Worm (Caenorhabditis elegans) whole organism, young adult: ENCODE results near the gene F25A2.1.

Experiments used
- F33H1.4 ChIP-seq: fragments of 200-800 bp; sonication (Bioruptor generic); IDR thresholded peaks from 2 replicates; pipeline ENCODE4 v1.3.6; 2022; ENCODE audit warnings: missing genetic modification reagents, missing genetic modification characterization, missing compliant biosample characterization
- F49E8.2 ChIP-seq: sonication (generic microtip); optimal IDR thresholded peaks from 3 replicates; lab custom pipeline; 2017; ENCODE audit warnings: missing genetic modification characterization, mild to moderate bottlenecking, missing compliant biosample characterization, antibody characterized with exemption, moderate library complexity; ENCODE audit not compliant: insufficient read depth
- K11D2.4 ChIP-seq: fragments of 200-800 bp; sonication (Bioruptor generic); IDR thresholded peaks from 2 replicates; pipeline ENCODE4 v1.3.6; 2022; ENCODE audit warnings: missing genetic modification reagents, missing genetic modification characterization, missing compliant biosample characterization
- K12H6.12 ChIP-seq: fragments of 200-800 bp; sonication (Bioruptor generic); optimal IDR thresholded peaks from 2 replicates; lab custom pipeline; 2018; ENCODE audit warnings: mild to moderate bottlenecking, missing genetic modification characterization, missing compliant biosample characterization
- T07F8.4 ChIP-seq: sonication (generic microtip); optimal IDR thresholded peaks from 2 replicates; lab custom pipeline; 2016; ENCODE audit warnings: mild to moderate bottlenecking, missing genetic modification characterization, moderate library complexity, missing compliant biosample characterization
- T26A5.8 ChIP-seq: sonication (generic microtip); optimal IDR thresholded peaks from 2 replicates; lab custom pipeline; 2016; ENCODE audit warnings: missing genetic modification characterization, missing compliant biosample characterization
- Y53F4B.3 ChIP-seq: fragments of 200-800 bp; sonication (Bioruptor generic); IDR thresholded peaks from 2 replicates; pipeline ENCODE4 v1.3.6; 2022; ENCODE audit warnings: missing genetic modification reagents, missing genetic modification characterization, missing compliant biosample characterization
- Y79H2A.3 ChIP-seq: fragments of 200-800 bp; sonication (Bioruptor generic); conservative IDR thresholded peaks from 2 replicates; pipeline ENCODE4 v1.3.6; 2022; ENCODE audit warnings: missing genetic modification reagents, missing genetic modification characterization, missing compliant biosample characterization
- Y95B8A.8 ChIP-seq: fragments of 200-800 bp; sonication (Bioruptor generic); IDR thresholded peaks from 2 replicates; pipeline ENCODE4 v1.3.6; 2022; ENCODE audit warnings: missing genetic modification reagents, missing genetic modification characterization, missing compliant biosample characterization
- aptf-2 ChIP-seq: fragments of 200-800 bp; sonication (Bioruptor generic); conservative IDR thresholded peaks from 2 replicates; pipeline ENCODE4 v1.3.6; 2022; ENCODE audit warnings: missing genetic modification reagents, missing genetic modification characterization, missing compliant biosample characterization
- attf-3 ChIP-seq: fragments of 200-800 bp; sonication (Bioruptor generic); conservative IDR thresholded peaks from 2 replicates; pipeline ENCODE4 v1.3.6; 2022; ENCODE audit warnings: missing genetic modification reagents, missing genetic modification characterization, missing compliant biosample characterization
- attf-5 ChIP-seq: fragments of 200-800 bp; sonication (Bioruptor generic); optimal IDR thresholded peaks from 2 replicates; lab custom pipeline; 2018; ENCODE audit warnings: mild to moderate bottlenecking, missing genetic modification characterization, missing compliant biosample characterization
- attf-6 ChIP-seq: fragments of 200-800 bp; sonication (Bioruptor generic); IDR thresholded peaks from 2 replicates; pipeline ENCODE4 v1.3.6; 2022; ENCODE audit warnings: missing genetic modification reagents, missing genetic modification characterization, missing compliant biosample characterization
- bed-2 ChIP-seq: fragments of 200-800 bp; sonication (Bioruptor generic); IDR thresholded peaks from 2 replicates; pipeline ENCODE4 v1.3.6; 2022; ENCODE audit warnings: missing genetic modification reagents, missing genetic modification characterization, missing compliant biosample characterization
- cebp-2 ChIP-seq: fragments of 200-800 bp; sonication (Bioruptor generic); IDR thresholded peaks from 2 replicates; pipeline ENCODE4 v1.3.6; 2022; ENCODE audit warnings: missing genetic modification characterization, missing compliant biosample characterization
- ceh-91 ChIP-seq: fragments of 200-800 bp; sonication (Bioruptor generic); IDR thresholded peaks from 2 replicates; pipeline ENCODE4 v1.3.6; 2022; ENCODE audit warnings: missing genetic modification reagents, missing genetic modification characterization, missing compliant biosample characterization
- dpl-1 ChIP-seq: fragments of 150-350 bp; optimal IDR thresholded peaks from 2 replicates; lab custom pipeline; 2014; ENCODE audit warnings: missing biosample characterization, missing genetic modification reagents, missing genetic modification characterization
- efl-1 ChIP-seq: fragments of 150-350 bp; optimal IDR thresholded peaks from 2 replicates; lab custom pipeline; 2014; ENCODE audit warnings: missing biosample characterization, missing genetic modification reagents, missing genetic modification characterization
- egl-18 ChIP-seq: fragments of 200-800 bp; sonication (Bioruptor generic); IDR thresholded peaks from 2 replicates; pipeline ENCODE4 v1.3.6; 2022; ENCODE audit warnings: missing genetic modification reagents, missing genetic modification characterization, missing compliant biosample characterization
- egrh-3 ChIP-seq: fragments of 200-800 bp; sonication (Bioruptor generic); IDR thresholded peaks from 2 replicates; pipeline ENCODE4 v1.3.6; 2022; ENCODE audit warnings: missing genetic modification reagents, missing genetic modification characterization, missing compliant biosample characterization
- ets-4 ChIP-seq: fragments of 200-800 bp; sonication (Bioruptor generic); optimal IDR thresholded peaks from 2 replicates; lab custom pipeline; 2018; ENCODE audit warnings: mild to moderate bottlenecking, missing genetic modification characterization, missing compliant biosample characterization
- hlh-26 ChIP-seq: fragments of 200-800 bp; sonication (Bioruptor generic); conservative IDR thresholded peaks from 2 replicates; pipeline ENCODE4 v1.3.6; 2022; ENCODE audit warnings: missing genetic modification reagents, missing genetic modification characterization, missing compliant biosample characterization
- hmg-1.2 ChIP-seq: fragments of 200-800 bp; sonication (Bioruptor generic); IDR thresholded peaks from 2 replicates; pipeline ENCODE4 v1.3.6; 2022; ENCODE audit warnings: missing genetic modification reagents, missing genetic modification characterization, missing compliant biosample characterization
- hmg-20 ChIP-seq: fragments of 200-800 bp; sonication (Bioruptor generic); IDR thresholded peaks from 2 replicates; pipeline ENCODE4 v1.3.6; 2022; ENCODE audit warnings: missing genetic modification reagents, missing genetic modification characterization, missing compliant biosample characterization
- let-526 ChIP-seq: fragments of 200-800 bp; sonication (Bioruptor generic); IDR thresholded peaks from 2 replicates; pipeline ENCODE4 v1.3.6; 2022; ENCODE audit warnings: missing genetic modification reagents, missing genetic modification characterization, missing compliant biosample characterization
- lin-54 ChIP-seq: fragments of 200-800 bp; sonication (Bioruptor generic); optimal IDR thresholded peaks from 2 replicates; lab custom pipeline; 2018; ENCODE audit warnings: mild to moderate bottlenecking, missing genetic modification characterization, missing compliant biosample characterization
- madf-6 ChIP-seq: fragments of 200-800 bp; sonication (Bioruptor generic); IDR thresholded peaks from 2 replicates; pipeline ENCODE4 v1.3.6; 2022; ENCODE audit warnings: missing genetic modification reagents, missing genetic modification characterization, missing compliant biosample characterization
- mcd-1 ChIP-seq: fragments of 200-800 bp; sonication (Bioruptor generic); IDR thresholded peaks from 2 replicates; pipeline ENCODE4 v1.3.6; 2022; ENCODE audit warnings: missing genetic modification reagents, missing genetic modification characterization, missing compliant biosample characterization
- nfya-2 ChIP-seq: fragments of 200-800 bp; sonication (Bioruptor generic); IDR thresholded peaks from 2 replicates; pipeline ENCODE4 v1.3.6; 2022; ENCODE audit warnings: missing genetic modification reagents, missing genetic modification characterization, missing compliant biosample characterization
- pha-4 ChIP-seq: fragments of 150-350 bp; sonication (generic microtip); optimal IDR thresholded peaks from 2 replicates; lab custom pipeline; 2014; ENCODE audit warnings: missing biosample characterization, missing genetic modification reagents, missing genetic modification characterization
- snpc-4 ChIP-seq, 5 experiments: fragments of 150-350 bp in 1 of 5; sonication (generic microtip) in 4 of 5; optimal IDR thresholded peaks; 2 replicates each; lab custom pipeline; 2014 to 2018; ENCODE audit warnings: missing genetic modification characterization in 5 of 5, missing biosample characterization in 3 of 5, antibody characterized with exemption in 2 of 5, mild to moderate bottlenecking in 2 of 5, missing compliant biosample characterization in 2 of 5, missing genotype in 2 of 5, moderate library complexity in 2 of 5, missing genetic modification reagents in 1 of 5
- unc-62 ChIP-seq: fragments of 150-350 bp; optimal IDR thresholded peaks from 2 replicates; lab custom pipeline; 2014; ENCODE audit warnings: missing biosample characterization, missing genetic modification reagents, missing genetic modification characterization
- xnd-1 ChIP-seq: sonication (generic microtip); optimal IDR thresholded peaks from 2 replicates; lab custom pipeline; 2016; ENCODE audit warnings: missing genotype, missing genetic modification reagents, missing genetic modification characterization, missing compliant biosample characterization
- zfh-2 ChIP-seq: fragments of 200-800 bp; sonication (Bioruptor generic); conservative IDR thresholded peaks from 2 replicates; pipeline ENCODE4 v1.3.6; 2022; ENCODE audit warnings: missing genetic modification reagents, missing genetic modification characterization, missing compliant biosample characterization
- ztf-22 ChIP-seq: fragments of 200-800 bp; sonication (Bioruptor generic); optimal IDR thresholded peaks from 2 replicates; lab custom pipeline; 2018; ENCODE audit warnings: mild to moderate bottlenecking, missing genetic modification characterization, moderate library complexity, missing compliant biosample characterization
- ztf-28 ChIP-seq: fragments of 200-800 bp; sonication (Bioruptor generic); IDR thresholded peaks from 2 replicates; pipeline ENCODE4 v1.3.6; 2022; ENCODE audit warnings: missing genetic modification reagents, missing genetic modification characterization, missing compliant biosample characterization
- ztf-6 ChIP-seq: fragments of 200-800 bp; sonication (Bioruptor generic); IDR thresholded peaks from 2 replicates; pipeline ENCODE4 v1.3.6; 2022; ENCODE audit warnings: missing genetic modification reagents, missing genetic modification characterization, missing compliant biosample characterization

F25A2.1 gene

ce11 chrV:1199219-1199889 lies 20.0 kb downstream of the F25A2.1 start, which contains the start of gene Y50D4A.6:
Gene Y50D4A.6, minus strand, starts transcription at chrV:1199269.
- TF ChIP-seq hmg-1.2 (GFP tag; lab: Robert Waterston, UW) (peak; percentile 36), T26A5.8 (no peak), Y79H2A.3 (no peak), K11D2.4 (GFP tag; lab: Robert Waterston, UW) (no peak), snpc-4 (GFP tag; optimal IDR thresholded peaks at IDR 0.05; lab: Kevin White, UChicago) (no peak), snpc-4 (tag; optimal IDR thresholded peaks at IDR 0.05; lab: Kevin White, UChicago) (peak in 2 of 4 experiments; percentile 31 to 54), egrh-3 (GFP tag; lab: Robert Waterston, UW) (peak; percentile 95), ztf-22 (GFP tag; lab: Kevin White, UChicago) (no peak), cebp-2 (GFP tag; lab: Robert Waterston, UW) (no peak), ceh-91 (GFP tag; lab: Robert Waterston, UW) (no peak), Y95B8A.8 (GFP tag; lab: Robert Waterston, UW) (no peak), T07F8.4 (tag; lab: Kevin White, UChicago) (no peak), F33H1.4 (GFP tag; lab: Robert Waterston, UW) (no peak; the same call in 1 of the 2 replicates), K12H6.12 (tag; lab: Kevin White, UChicago) (no peak), Y53F4B.3 (GFP tag; lab: Robert Waterston, UW) (no peak), attf-6 (GFP tag; lab: Robert Waterston, UW) (no peak), let-526 (GFP tag; lab: Robert Waterston, UW) (no peak), unc-62 (GFP tag; lab: Kevin White, UChicago) (no peak), dpl-1 (GFP tag; lab: Kevin White, UChicago) (no peak), zfh-2 (GFP tag; lab: Robert Waterston, UW) (peak; percentile 93), nfya-2 (GFP tag; lab: Robert Waterston, UW) (no peak), ztf-6 (GFP tag; lab: Robert Waterston, UW) (no peak)
- TF ChIP-seq, all 124 proteins: peak for 4

ce11 chrV:1201717-1202116 lies 22.3 kb downstream of the F25A2.1 start:
- TF ChIP-seq aptf-2 (GFP tag; lab: Robert Waterston, UW) (no peak), ztf-28 (no peak), hmg-1.2 (GFP tag; lab: Robert Waterston, UW) (peak; percentile 83), T07F8.4 (tag; lab: Kevin White, UChicago) (no peak)

- TF ChIP-seq egl-18 (GFP tag; lab: Robert Waterston, UW): no peak
- TF ChIP-seq mcd-1: peak; percentile 57
- TF ChIP-seq ets-4 (GFP tag; lab: Kevin White, UChicago): no peak
- TF ChIP-seq bed-2: no peak
- TF ChIP-seq F49E8.2: no peak
- no peak for TF ChIP-seq T07F8.4 (tag; lab: Kevin White, UChicago)
- TF ChIP-seq hmg-20 (GFP tag; lab: Robert Waterston, UW): no peak
- TF ChIP-seq madf-6 (GFP tag; lab: Robert Waterston, UW): peak; percentile 58; the same call in 1 of the 2 replicates
- TF ChIP-seq hlh-26 (GFP tag; lab: Robert Waterston, UW): no peak
- peak; percentile 4 for TF ChIP-seq xnd-1
- peak; percentile 28 for TF ChIP-seq efl-1
- TF ChIP-seq lin-54 (GFP tag; lab: Kevin White, UChicago): peak; percentile 38
- TF ChIP-seq attf-3 (GFP tag; lab: Robert Waterston, UW): peak; percentile 71
- TF ChIP-seq attf-5 (GFP tag; lab: Kevin White, UChicago): peak; percentile 4
- TF ChIP-seq pha-4 (tag; lab: Kevin White, UChicago): no peak
Observed at ce11 chrV:1206971-1207370, 27.6 kb downstream of the F25A2.1 start, which contains the start of gene Y50D4A.5. Gene Y50D4A.5, plus strand, starts transcription at chrV:1207307.
